Worm (Caenorhabditis elegans): ENCODE data around the gene mek-1.

DNA sequence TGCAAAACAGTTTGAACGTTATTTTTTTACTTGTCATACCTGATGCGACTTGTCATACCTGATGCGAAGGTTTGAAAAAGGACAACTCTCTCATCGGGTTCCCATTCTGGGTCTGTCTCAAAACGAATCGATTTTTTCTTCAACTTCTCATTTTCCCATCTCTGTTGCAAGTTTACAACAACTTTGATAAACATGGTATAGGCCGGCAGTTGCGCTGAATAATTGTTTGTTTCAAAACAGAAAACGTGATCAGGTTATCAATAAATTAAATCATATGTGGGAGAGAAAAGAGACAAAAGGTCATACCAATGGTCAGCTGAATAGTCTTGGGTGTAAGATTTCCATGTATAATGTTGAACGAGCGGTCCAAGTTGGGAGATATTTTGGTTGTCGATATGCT lies 42.1 kb upstream of the mek-1 start:
- TF ChIP-seq bed-1 (GFP tag; IDR thresholded peaks at IDR 0.05) (no peak), F39B2.1 (GFP tag; IDR thresholded peaks at IDR 0.05) (no peak), attf-5 (GFP tag; optimal IDR thresholded peaks at IDR 0.05) (no peak), ztf-6 (GFP tag; IDR thresholded peaks at IDR 0.05) (no peak), lsy-27 (tag; optimal IDR thresholded peaks at IDR 0.05; ENCODE audit: borderline replicate concordance, insufficient read depth) (no peak), ets-4 (GFP tag; optimal IDR thresholded peaks at IDR 0.05) (no peak), tbp1 (GFP tag; optimal IDR thresholded peaks at IDR 0.05) (no peak), snpc-4 (GFP tag; optimal IDR thresholded peaks at IDR 0.05) (no peak), snpc-4 (tag; optimal IDR thresholded peaks at IDR 0.05) (no peak), egrh-3 (GFP tag; IDR thresholded peaks at IDR 0.05) (no peak), let-526 (GFP tag; IDR thresholded peaks at IDR 0.05) (no peak), ama-1 (optimal IDR thresholded peaks at IDR 0.05) (no peak), ama-1 (GFP tag; optimal IDR thresholded peaks at IDR 0.05) (no peak), zfh-2 (GFP tag; conservative IDR thresholded peaks at IDR 0.05) (no peak), chd-7 (tag; optimal IDR thresholded peaks at IDR 0.05) (no peak), madf-10 (tag; optimal IDR thresholded peaks at IDR 0.05) (no peak)
